Fruit fly (Drosophila melanogaster): ENCODE measurements around the gene Wnt4.

dm6 chr2L:7219172-7219571 lies 57.8 kb downstream of the Wnt4 start:
- TF ChIP-seq CG8478 (optimal IDR thresholded peaks at IDR 0.05): no peak
- TF ChIP-seq CTCF (optimal IDR thresholded peaks at IDR 0.05): no peak
